Worm (Caenorhabditis elegans) whole organism, L4 larva: ENCODE data around the gene rack-1.

Experiments used
- dmd-6 ChIP-seq: fragments of 200-800 bp; sonication (Bioruptor generic); IDR thresholded peaks from 2 replicates; pipeline ENCODE4 v1.3.6; 2022; ENCODE audit warnings: missing genetic modification reagents, missing genetic modification characterization, missing compliant biosample characterization
- fkh-10 ChIP-seq: fragments of 150-350 bp; optimal IDR thresholded peaks from 2 replicates; lab custom pipeline; 2014; ENCODE audit warnings: missing biosample characterization, missing genetic modification reagents, missing genetic modification characterization
- lir-3 ChIP-seq: sonication (generic microtip); optimal IDR thresholded peaks from 2 replicates; lab custom pipeline; 2016; ENCODE audit warnings: mild to moderate bottlenecking, missing genetic modification characterization, missing compliant biosample characterization
- nhr-77 ChIP-seq: fragments of 150-350 bp; optimal IDR thresholded peaks from 2 replicates; lab custom pipeline; 2014; ENCODE audit warnings: missing biosample characterization, missing genetic modification characterization
- pqm-1 ChIP-seq: sonication (generic microtip); optimal IDR thresholded peaks from 2 replicates; lab custom pipeline; 2017; ENCODE audit warnings: missing biosample characterization, missing genetic modification characterization

- TF ChIP-seq pqm-1 (tag; lab: Kevin White, UChicago): no peak
- no peak for TF ChIP-seq lir-3 (tag; lab: Kevin White, UChicago)
- TF ChIP-seq dmd-6 (GFP tag; lab: Robert Waterston, UW): no peak
- no peak for TF ChIP-seq nhr-77 (tag; lab: Kevin White, UChicago)
- TF ChIP-seq fkh-10 (GFP tag; lab: Kevin White, UChicago): no peak
Measured at ce11 chrIV:10174932-10175732, 1.3 kb upstream of the rack-1 start.
